Worm (Caenorhabditis elegans): ENCODE results near the gene T15H9.4.

T15H9.4 gene

ce11 chrII:9614728-9615127 is 3.1 kb downstream of the T15H9.4 start, which contains the start of gene hlh-6:
TSS of gene hlh-6 (minus strand) at chrII:9614828.
- no peak for TF ChIP-seq fos-1 (tag; optimal IDR thresholded peaks at IDR 0.05)
- TF ChIP-seq pqm-1 (tag; optimal IDR thresholded peaks at IDR 0.05) = no peak
- TF ChIP-seq zag-1 (tag; optimal IDR thresholded peaks at IDR 0.05) = no peak
- no peak for TF ChIP-seq ztf-11 (tag; optimal IDR thresholded peaks at IDR 0.05)
- TF ChIP-seq snpc-4 (tag; optimal IDR thresholded peaks at IDR 0.05) = no peak
- no peak for TF ChIP-seq ceh-8 (GFP tag; optimal IDR thresholded peaks at IDR 0.05)

ce11 chrII:9617039-9617901 is 5.6 kb downstream of the T15H9.4 start, which contains the start of gene hal-3:
TSS of gene hal-3 (minus strand) at chrII:9617125.
- no peak for TF ChIP-seq lin-13 (GFP tag; optimal IDR thresholded peaks at IDR 0.05)
- no peak for TF ChIP-seq fkh-10 (GFP tag; optimal IDR thresholded peaks at IDR 0.05)
- no peak for TF ChIP-seq egl-27 (tag; optimal IDR thresholded peaks at IDR 0.05)
- TF ChIP-seq nhr-47 (tag; optimal IDR thresholded peaks at IDR 0.05) = peak; percentile 1
- peak in 1 of 2 experiments; percentile 54 for TF ChIP-seq lsy-2 (tag; optimal IDR thresholded peaks at IDR 0.05)
- TF ChIP-seq efl-1 (optimal IDR thresholded peaks at IDR 0.05) = no peak
- TF ChIP-seq efl-1 (GFP tag; optimal IDR thresholded peaks at IDR 0.05 in 1 of 2) = peak in 1 of 2 experiments; percentile 77
- TF ChIP-seq C16A3.4 (tag; optimal IDR thresholded peaks at IDR 0.05) = no peak
- TF ChIP-seq ama-1 (optimal IDR thresholded peaks at IDR 0.05) = peak; percentile 16
- TF ChIP-seq irx-1 (tag; optimal IDR thresholded peaks at IDR 0.05) = no peak
- no peak for TF ChIP-seq F16B12.6 (tag; optimal IDR thresholded peaks at IDR 0.05)
- no peak for TF ChIP-seq efl-3 (GFP tag; optimal IDR thresholded peaks at IDR 0.05)
- peak; percentile 5 for TF ChIP-seq ztf-4 (tag; optimal IDR thresholded peaks at IDR 0.05)

ce11 chrII:9617902-9618245 is 6.2 kb downstream of the T15H9.4 start:
- TF ChIP-seq lin-15B (tag; optimal IDR thresholded peaks at IDR 0.05) = no peak
- no peak for TF ChIP-seq alr-1 (tag; optimal IDR thresholded peaks at IDR 0.05; ENCODE audit: borderline replicate concordance)
- peak; percentile 25 for TF ChIP-seq nhr-90 (tag; optimal IDR thresholded peaks at IDR 0.05; ENCODE audit: poor library complexity)
- no peak for TF ChIP-seq mdl-1 (tag; optimal IDR thresholded peaks at IDR 0.05)
- TF ChIP-seq hpl-2 (GFP tag; optimal IDR thresholded peaks at IDR 0.05) = no peak
- peak; percentile 2 for TF ChIP-seq jun-1 (tag; optimal IDR thresholded peaks at IDR 0.05)
- no peak for TF ChIP-seq zag-1 (tag; optimal IDR thresholded peaks at IDR 0.05)
- TF ChIP-seq lir-3 (tag; optimal IDR thresholded peaks at IDR 0.05; ENCODE audit: poor library complexity) = no peak
- TF ChIP-seq elt-2 (tag; optimal IDR thresholded peaks at IDR 0.05) = no peak
- no peak for TF ChIP-seq irx-1 (tag; optimal IDR thresholded peaks at IDR 0.05)
- peak; percentile 21 for TF ChIP-seq lin-14 (GFP tag; optimal IDR thresholded peaks at IDR 0.05)
- peak; percentile 19 for TF ChIP-seq snu-23 (GFP tag; optimal IDR thresholded peaks at IDR 0.05)
- no peak for TF ChIP-seq snpc-4 (tag; optimal IDR thresholded peaks at IDR 0.05)
- peak; percentile 16 for TF ChIP-seq zip-4 (GFP tag; optimal IDR thresholded peaks at IDR 0.05)

- TF ChIP-seq nhr-85 (tag) = peak; percentile 26
- TF ChIP-seq pqm-1 (tag; optimal IDR thresholded peaks at IDR 0.05) = no peak
- TF ChIP-seq ama-1 (optimal IDR thresholded peaks at IDR 0.05) = no peak
- no peak for TF ChIP-seq dsc-1 (tag; optimal IDR thresholded peaks at IDR 0.05)
- no peak for TF ChIP-seq nhr-12 (tag; optimal IDR thresholded peaks at IDR 0.05)
- no peak for TF ChIP-seq lin-15B (tag; optimal IDR thresholded peaks at IDR 0.05)
- TF ChIP-seq lsy-2 (tag; optimal IDR thresholded peaks at IDR 0.05) = no peak
- TF ChIP-seq efl-1 (optimal IDR thresholded peaks at IDR 0.05) = no peak
- peak in 1 of 2 experiments; percentile 39 for TF ChIP-seq efl-1 (GFP tag; optimal IDR thresholded peaks at IDR 0.05 in 1 of 2)
Measured at ce11 chrII:9618759-9619158, 7.1 kb downstream of the T15H9.4 start.

- TF ChIP-seq egl-13 (tag; optimal IDR thresholded peaks at IDR 0.05) (no peak), xbp-1 (tag; optimal IDR thresholded peaks at IDR 0.05) (peak; percentile 25), jun-1 (tag; optimal IDR thresholded peaks at IDR 0.05) (peak; percentile 59), tbx-2 (tag; optimal IDR thresholded peaks at IDR 0.05) (peak; percentile 0), zip-4 (GFP tag; optimal IDR thresholded peaks at IDR 0.05) (no peak), dsc-1 (tag; optimal IDR thresholded peaks at IDR 0.05) (peak; percentile 40), lir-3 (tag; optimal IDR thresholded peaks at IDR 0.05; ENCODE audit: poor library complexity) (no peak), nhr-90 (tag; optimal IDR thresholded peaks at IDR 0.05; ENCODE audit: poor library complexity) (peak; percentile 72), nhr-237 (tag; optimal IDR thresholded peaks at IDR 0.05) (no peak), sptf-1 (tag; optimal IDR thresholded peaks at IDR 0.05) (no peak), efl-1 (optimal IDR thresholded peaks at IDR 0.05) (peak; percentile 33 to 43), efl-1 (GFP tag; optimal IDR thresholded peaks at IDR 0.05 in 1 of 2) (no peak), ets-5 (GFP tag; IDR thresholded peaks at IDR 0.05) (no peak), hlh-17 (GFP tag; optimal IDR thresholded peaks at IDR 0.05; ENCODE audit: borderline replicate concordance) (no peak), nhr-11 (tag; optimal IDR thresholded peaks at IDR 0.05) (no peak), fkh-4 (tag; optimal IDR thresholded peaks at IDR 0.05; ENCODE audit: borderline replicate concordance) (no peak), lin-14 (GFP tag; optimal IDR thresholded peaks at IDR 0.05) (peak; percentile 87), lin-15B (tag; optimal IDR thresholded peaks at IDR 0.05) (no peak), nhr-12 (tag; optimal IDR thresholded peaks at IDR 0.05) (no peak)
Measured at ce11 chrII:9619402-9619862, 7.8 kb downstream of the T15H9.4 start.
